Fruit fly (Drosophila melanogaster) whole organism: Measurements from ENCODE around the gene Ptpmeg.

Experiments used
- CG8478 ChIP-seq: fragments of >200 bp; optimal IDR thresholded peaks from 2 replicates; lab custom pipeline; 2018; ENCODE audit warnings: inconsistent platforms
- Dll ChIP-seq: fragments of >200 bp; optimal IDR thresholded peaks from 2 replicates; lab custom pipeline; 2017
- EcR ChIP-seq, 2 experiments: fragments of >200 bp; optimal IDR thresholded peaks; 2 replicates each; lab custom pipeline; 2017; ENCODE audit warnings: missing biosample characterization in 2 of 2, missing genetic modification characterization in 2 of 2, missing genetic modification reagents in 2 of 2
- pan ChIP-seq: fragments of >200 bp; optimal IDR thresholded peaks from 2 replicates; lab custom pipeline; 2017
- psq ChIP-seq: fragments of >200 bp; optimal IDR thresholded peaks from 2 replicates; lab custom pipeline; 2017
- usp ChIP-seq: fragments of >200 bp; optimal IDR thresholded peaks from 2 replicates; lab custom pipeline; 2017; ENCODE audit warnings: missing biosample characterization, missing genetic modification characterization, mixed read lengths

The Ptpmeg gene

DNA sequence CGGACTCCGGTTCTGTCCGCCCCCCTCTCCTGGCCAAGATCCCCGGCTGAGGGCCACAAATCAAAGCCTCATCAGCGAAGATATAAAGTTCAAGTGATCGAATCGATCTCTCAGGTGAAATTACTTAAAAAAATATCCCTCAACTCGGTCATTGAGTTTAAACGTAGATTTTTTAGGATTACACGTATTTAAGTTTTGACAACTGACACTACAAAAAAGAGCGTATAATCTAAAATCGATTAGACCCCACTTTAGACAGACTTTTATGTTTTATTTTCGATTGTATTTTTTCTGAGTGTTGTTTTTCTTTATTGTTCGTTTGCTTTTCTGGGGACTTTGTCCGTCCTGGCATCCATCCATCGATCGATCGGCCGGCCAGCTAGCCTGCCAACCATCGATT is 57.2 kb downstream of the Ptpmeg start:
- TF ChIP-seq EcR (GFP tag; optimal IDR thresholded peaks at IDR 0.05; lab: Kevin White, UChicago): no peak
- no peak for TF ChIP-seq CG8478
- no peak for TF ChIP-seq Dll (lab: Kevin White, UChicago)
- TF ChIP-seq psq (lab: Kevin White, UChicago): no peak
- no peak for TF ChIP-seq pan
- TF ChIP-seq usp (GFP tag; lab: Kevin White, UChicago): no peak

DNA sequence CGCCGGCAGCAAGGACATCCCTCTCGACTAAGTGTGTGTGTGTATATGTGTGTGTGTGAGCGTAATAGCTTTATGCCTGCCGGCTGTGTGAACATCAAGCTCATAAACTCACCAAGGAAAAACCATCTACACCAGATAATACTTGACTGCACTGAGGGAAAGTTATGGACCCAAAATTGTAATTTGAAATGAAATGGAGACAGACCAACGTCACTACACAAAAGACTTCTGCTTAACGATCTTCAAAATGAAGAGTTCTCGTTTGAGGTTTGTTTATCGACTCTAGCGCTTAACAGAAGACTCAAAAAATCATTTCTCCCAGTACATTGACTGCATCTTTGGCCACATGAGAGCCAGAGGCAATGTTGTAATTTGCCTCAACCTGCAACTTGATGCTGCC is 60.2 kb downstream of the Ptpmeg start:
- TF ChIP-seq EcR (GFP tag; optimal IDR thresholded peaks at IDR 0.05; lab: Kevin White, UChicago): no peak
- no peak for TF ChIP-seq CG8478
- no peak for TF ChIP-seq psq (lab: Kevin White, UChicago)
- no peak for TF ChIP-seq usp (GFP tag; lab: Kevin White, UChicago)
- no peak for TF ChIP-seq Dll (lab: Kevin White, UChicago)
- TF ChIP-seq pan: no peak

DNA sequence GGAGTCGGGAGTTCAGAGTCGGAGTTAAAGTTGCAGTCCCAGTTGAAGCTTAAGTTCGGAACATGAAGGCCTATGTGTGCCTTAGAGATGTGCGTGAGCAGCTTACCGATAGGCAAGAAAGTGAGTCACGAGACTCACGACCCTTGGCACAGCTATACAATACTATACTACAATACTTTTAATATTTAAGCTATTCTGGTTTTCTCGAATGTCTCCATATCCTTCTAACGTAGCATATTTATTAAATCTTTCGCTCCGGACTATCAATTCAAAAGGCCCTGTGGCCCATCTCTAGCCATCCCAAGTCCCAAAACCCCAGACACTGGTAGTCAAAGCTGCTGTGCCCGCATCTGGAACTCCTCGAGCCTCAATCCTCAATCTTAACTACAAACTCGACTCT is 62.3 kb downstream of the Ptpmeg start:
- no peak for TF ChIP-seq pan
- TF ChIP-seq psq (lab: Kevin White, UChicago): no peak
- TF ChIP-seq Dll (lab: Kevin White, UChicago): no peak
- TF ChIP-seq EcR (GFP tag; optimal IDR thresholded peaks at IDR 0.05; lab: Kevin White, UChicago): no peak
- no peak for TF ChIP-seq usp (GFP tag; lab: Kevin White, UChicago)
- no peak for TF ChIP-seq CG8478

DNA sequence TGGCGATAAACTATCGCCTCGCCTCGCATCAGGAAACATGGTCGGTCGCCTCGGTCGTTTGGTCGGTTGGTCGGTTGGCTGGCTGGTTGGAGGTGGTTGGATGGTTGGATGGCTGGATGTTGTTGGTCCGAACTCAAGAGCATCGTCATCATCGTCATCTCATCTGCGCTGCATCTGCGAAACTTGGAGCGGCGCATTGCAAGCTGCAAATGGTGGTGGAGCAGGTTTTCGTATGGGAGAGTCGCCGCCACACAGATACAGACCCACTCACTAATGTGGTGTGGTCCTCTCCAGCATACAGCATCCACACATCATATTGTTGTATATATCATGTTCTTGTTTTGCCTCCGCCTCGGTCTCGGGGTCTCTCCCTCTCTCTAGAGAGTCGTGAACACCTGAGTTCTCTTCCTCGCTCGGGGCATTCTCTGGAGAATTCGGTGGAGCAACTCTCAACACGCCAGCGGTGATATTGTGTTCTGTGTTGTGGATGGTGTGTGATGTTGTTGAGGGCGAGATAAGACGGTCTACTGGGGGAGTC is 64.8 kb downstream of the Ptpmeg start, which contains the start of gene trh:
trh (minus strand) TSS at position 12 of the 538 bp plus-strand sequence.
- TF ChIP-seq Dll (lab: Kevin White, UChicago): no peak
- no peak for TF ChIP-seq usp (GFP tag; lab: Kevin White, UChicago)
- no peak for TF ChIP-seq pan
- TF ChIP-seq EcR (GFP tag; optimal IDR thresholded peaks at IDR 0.05; lab: Kevin White, UChicago): no peak
- TF ChIP-seq psq (lab: Kevin White, UChicago): no peak
- no peak for TF ChIP-seq CG8478

DNA sequence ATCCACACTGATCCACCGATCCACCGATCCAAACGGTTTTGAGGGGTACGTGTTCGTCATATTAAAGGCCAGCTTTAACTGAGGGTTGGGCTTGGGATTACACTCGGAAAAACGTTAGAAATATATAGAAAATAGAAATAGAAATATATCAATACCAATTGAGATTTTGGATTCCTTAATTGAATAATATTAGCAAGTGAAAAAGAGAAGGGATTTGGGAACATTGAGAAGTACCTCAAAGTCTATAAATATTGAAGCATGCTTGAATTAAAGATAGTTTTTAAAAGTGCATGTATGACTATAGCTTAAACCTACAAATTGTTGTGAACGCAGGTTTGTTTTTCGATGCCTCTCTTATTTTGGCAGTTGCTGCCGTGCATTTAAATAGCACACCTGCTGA is 67.3 kb downstream of the Ptpmeg start:
- no peak for TF ChIP-seq psq (lab: Kevin White, UChicago)

DNA sequence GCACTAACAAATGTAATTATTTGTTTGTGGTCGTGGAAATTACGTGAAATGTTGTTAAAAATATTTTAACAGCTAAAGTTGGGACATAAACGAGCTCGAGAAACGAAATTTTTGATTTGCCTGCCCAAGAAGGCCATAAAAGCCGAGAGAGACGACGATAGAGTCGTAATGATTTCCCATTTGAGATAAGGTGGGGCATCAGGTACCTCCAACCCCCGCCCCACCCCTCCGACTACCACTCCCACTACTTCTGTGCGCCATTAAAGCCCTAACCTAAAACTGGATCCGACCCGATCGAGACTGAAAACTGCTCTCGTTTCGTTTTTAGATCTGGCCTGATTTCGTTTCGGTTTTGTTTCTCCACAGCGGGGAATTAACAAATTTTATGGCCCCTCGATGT is 72.4 kb downstream of the Ptpmeg start:
- TF ChIP-seq CG8478 (no peak), usp (GFP tag; lab: Kevin White, UChicago) (no peak), psq (lab: Kevin White, UChicago) (no peak), pan (no peak), EcR (GFP tag; optimal IDR thresholded peaks at IDR 0.05; lab: Kevin White, UChicago) (no peak), Dll (lab: Kevin White, UChicago) (no peak)
